Worm (Caenorhabditis elegans): ENCODE results near the gene pxn-2.

ce11 chrX:11008954-11009353 lies 29.9 kb upstream of the pxn-2 start, which contains the start of gene ttr-31:
- TF ChIP-seq pha-4 (tag; optimal IDR thresholded peaks at IDR 0.05) (no peak), lin-35 (GFP tag; optimal IDR thresholded peaks at IDR 0.05) (no peak), ztf-3 (GFP tag; optimal IDR thresholded peaks at IDR 0.05) (no peak), unc-62 (GFP tag; optimal IDR thresholded peaks at IDR 0.05) (no peak), unc-130 (GFP tag; optimal IDR thresholded peaks at IDR 0.05) (no peak), ama-1 (optimal IDR thresholded peaks at IDR 0.05) (no peak), ama-1 (GFP tag; optimal IDR thresholded peaks at IDR 0.05) (no peak), K11D2.4 (GFP tag; IDR thresholded peaks at IDR 0.05) (no peak), F52B5.7 (tag; optimal IDR thresholded peaks at IDR 0.05) (no peak), akir-1 (GFP tag; optimal IDR thresholded peaks at IDR 0.05) (no peak), F49E8.2 (tag; optimal IDR thresholded peaks at IDR 0.05; ENCODE audit: insufficient read depth) (no peak), F55B11.4 (tag; optimal IDR thresholded peaks at IDR 0.05; ENCODE audit: borderline replicate concordance, insufficient read depth) (no peak), nfyb-1 (GFP tag; IDR thresholded peaks at IDR 0.05) (no peak)

Measured in whole organism, young adult.